Fruit fly (Drosophila melanogaster) whole organism, larva: ENCODE results near the gene hiro.
A peak's percentile ranks its signal among the peaks of the same experiment; 100 is the strongest.

Experiments
- noc ChIP-seq: fragments of 200-800 bp; sonication (Bioruptor generic); optimal IDR thresholded peaks from 3 replicates; lab custom pipeline; 2019; ENCODE audit warnings: missing biosample characterization, mild to moderate bottlenecking, missing genetic modification characterization, moderate library complexity

Gene hiro

DNA sequence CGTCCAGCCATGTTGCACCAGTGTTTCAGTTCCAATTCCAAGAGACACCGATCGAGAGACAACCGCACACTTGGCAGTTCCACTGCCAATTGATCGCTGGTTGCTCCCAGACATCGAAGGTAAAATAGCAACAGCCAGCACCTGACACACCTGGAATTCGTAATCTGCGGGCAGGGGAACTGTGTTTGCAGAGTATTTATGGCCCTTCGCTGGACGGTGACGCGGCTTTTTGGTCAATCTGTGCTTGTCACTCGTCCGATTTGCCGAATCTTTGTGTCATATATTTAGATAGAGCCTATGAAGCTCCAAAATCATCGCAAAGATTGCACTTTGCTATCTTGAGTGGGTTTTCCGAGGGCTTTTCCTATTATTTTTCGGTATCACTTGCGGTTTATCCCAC is at the start of gene hiro:
hiro (minus strand) TSS at position 101 of the 400 bp plus-strand sequence.
- peak; percentile 21 for TF ChIP-seq noc (tag; lab: Kevin White, UChicago)

DNA sequence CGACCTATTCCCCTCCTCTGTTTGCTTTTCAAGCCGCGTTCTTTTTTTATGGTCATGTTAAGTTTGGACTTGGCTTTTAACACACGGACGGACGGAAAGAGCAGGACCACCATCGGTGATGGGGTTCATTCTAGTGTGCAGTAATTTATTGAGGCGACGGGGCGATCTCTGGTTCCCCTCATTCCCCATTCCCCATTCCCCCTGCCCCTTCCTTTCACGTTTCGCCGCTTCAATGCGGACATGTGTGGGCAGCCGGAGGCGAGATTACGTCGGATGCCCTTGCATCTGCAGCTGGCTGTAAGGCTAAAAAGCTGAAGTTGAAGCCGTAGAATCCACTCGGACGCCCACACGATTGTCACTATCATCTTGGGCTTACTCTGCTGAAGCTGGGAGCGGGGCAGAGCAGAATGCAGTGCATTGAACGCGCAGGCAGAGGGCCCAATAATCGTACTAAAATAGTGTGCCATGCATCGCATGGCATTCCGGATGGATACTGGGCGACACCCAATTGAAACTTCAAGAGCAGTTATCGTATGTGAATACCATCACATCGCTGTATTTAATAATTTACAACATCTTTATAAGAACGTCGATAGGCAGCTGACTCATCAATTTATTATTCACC is 48.9 kb upstream of the hiro start:
- no peak for TF ChIP-seq noc (tag; lab: Kevin White, UChicago)

DNA sequence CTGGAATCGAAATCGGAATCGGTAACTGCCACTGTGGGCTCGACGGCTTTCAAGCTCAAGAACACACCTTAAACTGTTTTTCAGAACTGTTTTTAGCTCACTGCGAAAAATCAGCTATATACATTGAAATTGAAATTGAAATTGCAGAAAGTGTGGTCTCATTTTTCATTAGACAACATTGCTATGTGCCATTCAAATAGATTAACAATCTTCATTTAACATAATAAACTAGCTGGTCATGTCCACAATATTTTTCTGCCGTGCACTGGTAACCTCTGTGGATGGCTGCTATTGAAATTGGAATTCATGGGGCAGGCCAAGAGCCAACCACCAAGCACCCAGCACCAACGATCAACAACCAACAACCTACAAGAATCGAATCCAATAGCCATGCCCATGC is 48.2 kb upstream of the hiro start:
- no peak for TF ChIP-seq noc (tag; lab: Kevin White, UChicago)

DNA sequence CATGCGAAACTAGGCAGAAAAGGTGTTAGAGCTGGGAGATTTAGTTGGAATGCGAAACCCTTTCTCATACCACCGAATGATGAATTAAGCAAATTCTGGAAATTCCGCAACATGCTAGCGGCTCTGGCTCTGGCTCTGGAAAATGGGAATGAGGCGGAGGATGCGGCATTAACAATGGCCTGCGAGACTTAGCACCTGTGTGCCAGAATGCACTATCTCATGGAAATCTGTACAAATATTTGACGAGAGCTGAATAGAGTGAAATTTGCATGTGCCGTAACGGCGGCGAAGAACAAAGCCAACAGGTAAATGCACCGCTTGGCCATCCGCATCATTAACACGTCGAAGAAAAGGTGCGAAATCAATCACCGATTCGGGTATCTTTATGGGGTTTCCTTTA is 47.6 kb upstream of the hiro start:
- no peak for TF ChIP-seq noc (tag; lab: Kevin White, UChicago)

DNA sequence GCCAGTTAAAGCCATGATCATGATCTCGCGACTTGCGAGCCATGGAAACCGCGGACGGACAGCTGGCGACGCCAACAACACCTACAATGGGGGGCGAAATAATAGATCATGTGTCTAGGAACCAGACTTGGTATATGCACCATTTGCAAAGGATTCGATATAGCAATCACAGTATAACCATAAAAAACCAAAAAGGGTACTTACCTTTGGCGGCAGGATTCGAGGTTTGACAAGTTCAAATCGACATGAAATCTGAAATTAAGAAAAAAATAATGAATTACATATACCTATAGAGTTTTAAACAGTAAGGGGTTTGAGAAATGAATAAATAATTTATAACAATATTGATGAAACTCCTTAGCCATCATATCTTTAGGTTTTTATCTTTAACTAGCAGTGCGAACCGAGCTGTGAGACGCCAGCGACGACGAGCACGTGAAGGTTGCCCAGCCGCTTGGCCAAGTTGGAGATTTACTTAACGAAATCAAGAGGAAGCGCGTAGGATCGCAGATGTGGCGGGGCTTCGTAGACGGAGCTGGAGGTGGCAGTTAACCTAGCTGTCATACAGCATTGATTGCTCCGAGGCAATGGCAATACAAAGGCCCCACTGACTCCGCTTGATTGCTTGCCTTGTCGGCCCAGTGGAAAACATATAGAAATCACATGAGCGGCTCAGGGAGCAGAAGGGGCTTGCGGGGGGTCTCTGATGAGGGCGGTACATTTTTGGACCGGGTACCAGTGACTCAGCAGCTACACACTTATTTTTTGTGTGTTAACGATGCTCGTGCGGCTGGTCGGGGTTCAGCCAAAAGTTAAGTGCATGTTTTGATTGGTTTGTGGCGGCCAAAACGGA is 46.3 kb upstream of the hiro start:
- TF ChIP-seq noc (tag; lab: Kevin White, UChicago) = no peak

DNA sequence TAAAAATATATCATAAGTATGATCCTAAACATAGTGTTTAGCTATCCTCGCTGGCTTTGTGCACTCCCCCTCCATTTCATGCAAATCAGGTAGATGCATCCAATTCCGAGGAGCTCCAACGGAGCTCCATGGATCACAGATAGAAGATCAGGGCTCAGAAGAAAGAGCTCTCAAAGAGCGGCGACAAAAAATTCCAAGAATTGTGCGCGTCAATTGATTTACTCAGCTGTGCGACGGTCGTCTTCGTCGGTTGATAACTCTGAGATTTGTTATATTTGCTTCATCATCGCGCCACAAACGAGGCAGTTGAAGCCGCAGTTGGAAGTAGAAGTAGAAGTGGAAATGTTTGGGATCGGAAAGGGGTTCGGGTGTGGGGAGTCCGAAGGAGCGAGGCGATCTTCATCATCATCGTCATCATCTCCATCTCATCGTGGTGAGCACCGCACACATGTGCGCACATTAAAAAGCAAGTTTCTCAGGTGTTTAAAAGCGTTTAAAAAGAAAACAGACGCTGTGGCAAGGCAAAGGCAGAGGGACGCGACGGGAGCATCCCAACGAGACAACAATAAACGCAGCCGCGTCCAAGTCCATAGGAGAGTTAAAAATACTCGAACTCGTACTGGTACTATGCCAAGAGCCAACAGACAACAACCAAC is 45.5 kb upstream of the hiro start:
- no peak for TF ChIP-seq noc (tag; lab: Kevin White, UChicago)

DNA sequence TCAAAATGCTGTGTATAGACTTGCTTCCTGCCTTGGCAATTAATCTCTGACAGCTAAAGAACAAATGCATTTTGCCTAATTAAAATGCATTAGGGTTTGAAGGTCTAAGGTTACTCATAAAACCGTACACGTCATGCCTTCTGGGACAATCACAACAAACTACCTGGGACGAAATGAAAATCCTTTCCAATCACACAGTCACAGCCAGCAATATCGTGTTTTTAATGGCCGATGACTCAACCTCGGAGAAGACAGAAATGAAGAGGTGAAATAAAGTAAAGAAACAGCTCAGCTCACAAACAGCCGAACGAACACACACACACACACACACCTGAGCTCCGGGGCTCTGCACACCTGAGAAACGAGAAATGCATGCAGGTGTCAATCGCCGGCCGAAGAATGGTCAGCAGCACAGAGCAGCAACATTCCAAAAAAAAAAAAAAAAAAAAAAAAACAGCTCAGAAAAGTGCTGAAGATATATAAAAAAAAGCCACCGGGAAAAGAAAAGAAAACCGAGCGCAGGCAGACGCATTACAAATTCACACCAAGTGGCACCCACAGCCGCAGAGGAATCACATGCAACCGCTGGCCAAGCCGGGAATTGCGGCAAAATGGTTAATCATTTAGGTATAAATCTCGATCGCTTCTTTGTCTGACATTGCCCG is 44.7 kb upstream of the hiro start:
- no peak for TF ChIP-seq noc (tag; lab: Kevin White, UChicago)

DNA sequence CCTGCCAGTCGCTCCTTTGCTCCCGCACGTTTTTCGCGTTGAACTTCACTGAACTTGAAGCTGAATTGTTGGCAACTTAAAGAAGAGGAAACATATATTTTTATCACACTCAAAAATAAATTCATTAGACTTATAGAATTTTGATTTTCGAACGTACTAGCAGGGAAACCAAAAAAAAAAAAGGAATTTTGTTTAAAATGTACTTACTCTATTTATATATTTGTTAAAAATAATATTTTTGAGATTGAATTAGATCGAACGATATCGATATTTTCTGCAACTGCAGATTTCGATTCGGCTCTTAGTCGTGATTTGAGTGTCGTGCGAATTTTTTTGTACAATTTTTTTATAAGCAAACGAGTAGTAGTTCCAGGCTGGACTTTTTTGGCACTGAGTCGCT is 43.7 kb upstream of the hiro start:
- no peak for TF ChIP-seq noc (tag; lab: Kevin White, UChicago)

DNA sequence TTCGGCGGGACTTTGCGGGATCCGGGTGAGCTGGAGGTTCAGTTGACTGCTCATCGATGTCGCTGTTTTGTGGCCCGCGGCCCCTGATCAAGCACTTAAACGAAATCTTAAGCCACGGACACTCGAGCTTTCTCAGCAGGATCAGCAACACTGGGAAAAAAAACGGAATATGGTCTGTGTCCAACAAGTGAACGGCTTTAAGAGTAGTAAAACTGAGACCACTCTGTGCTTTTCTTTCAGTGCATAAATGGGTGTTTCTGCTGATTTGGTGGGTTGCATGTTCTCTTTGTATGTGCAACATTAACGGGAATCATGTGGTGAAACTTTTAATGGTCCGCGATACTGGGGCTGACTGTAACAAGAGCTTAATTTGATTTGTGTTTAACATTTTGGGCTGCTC is 41.6 kb upstream of the hiro start:
- no peak for TF ChIP-seq noc (tag; lab: Kevin White, UChicago)

DNA sequence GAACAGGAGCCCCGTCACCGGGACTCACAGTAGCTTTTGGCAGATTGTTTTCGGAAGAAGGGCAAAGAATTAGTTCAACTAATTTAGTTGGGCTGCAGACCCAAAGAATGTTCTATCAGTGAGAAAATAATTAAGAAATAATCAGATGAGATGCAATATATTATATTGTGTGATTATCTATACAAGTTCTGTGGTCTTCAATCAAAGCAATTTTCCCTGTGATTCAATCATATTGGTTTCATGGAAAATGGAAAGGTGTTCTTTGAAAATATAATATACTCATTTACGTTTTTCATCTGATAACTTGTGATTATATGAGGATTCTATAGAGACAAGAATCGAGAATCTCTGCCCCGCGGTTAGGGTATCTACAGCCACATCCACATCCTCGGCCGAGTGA is 40.8 kb upstream of the hiro start:
- no peak for TF ChIP-seq noc (tag; lab: Kevin White, UChicago)

DNA sequence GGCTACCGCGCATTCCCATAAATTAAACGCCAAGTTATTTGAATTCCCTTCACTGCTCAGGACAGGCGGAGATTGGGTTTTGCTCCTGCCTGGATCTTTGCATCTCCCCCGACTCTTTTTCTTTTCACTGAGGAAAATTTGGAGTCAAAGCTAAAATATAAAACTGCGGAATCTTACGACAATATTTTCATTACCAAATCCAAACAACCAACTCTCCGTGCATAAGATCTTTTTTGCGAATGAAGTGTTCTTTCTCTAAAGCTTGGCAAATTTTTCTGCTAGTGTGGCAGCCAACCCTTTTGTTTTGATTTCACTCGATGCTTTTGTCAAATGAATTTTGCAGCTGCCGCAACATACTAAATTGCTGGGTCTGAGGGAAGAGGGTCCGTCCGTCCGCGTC is 40.1 kb upstream of the hiro start:
- no peak for TF ChIP-seq noc (tag; lab: Kevin White, UChicago)

DNA sequence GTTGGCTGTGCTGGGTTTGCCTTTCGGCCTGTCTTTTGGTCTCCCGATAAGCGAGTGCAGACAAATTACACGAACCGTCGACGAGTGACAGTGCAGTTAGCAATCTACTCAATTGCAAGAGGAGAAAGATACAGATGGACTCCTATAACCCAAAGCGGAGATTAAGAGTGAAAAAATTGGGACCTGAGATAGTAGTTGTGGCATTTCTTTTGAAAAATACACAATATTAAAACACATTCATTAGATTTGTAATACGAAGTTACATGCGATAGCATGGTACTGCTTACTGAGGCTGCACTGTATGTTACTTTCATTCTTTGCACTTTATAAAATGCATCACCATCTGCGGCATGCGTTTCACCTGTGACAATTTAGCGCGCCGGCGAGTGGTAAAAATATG is 39.4 kb upstream of the hiro start:
- no peak for TF ChIP-seq noc (tag; lab: Kevin White, UChicago)

DNA sequence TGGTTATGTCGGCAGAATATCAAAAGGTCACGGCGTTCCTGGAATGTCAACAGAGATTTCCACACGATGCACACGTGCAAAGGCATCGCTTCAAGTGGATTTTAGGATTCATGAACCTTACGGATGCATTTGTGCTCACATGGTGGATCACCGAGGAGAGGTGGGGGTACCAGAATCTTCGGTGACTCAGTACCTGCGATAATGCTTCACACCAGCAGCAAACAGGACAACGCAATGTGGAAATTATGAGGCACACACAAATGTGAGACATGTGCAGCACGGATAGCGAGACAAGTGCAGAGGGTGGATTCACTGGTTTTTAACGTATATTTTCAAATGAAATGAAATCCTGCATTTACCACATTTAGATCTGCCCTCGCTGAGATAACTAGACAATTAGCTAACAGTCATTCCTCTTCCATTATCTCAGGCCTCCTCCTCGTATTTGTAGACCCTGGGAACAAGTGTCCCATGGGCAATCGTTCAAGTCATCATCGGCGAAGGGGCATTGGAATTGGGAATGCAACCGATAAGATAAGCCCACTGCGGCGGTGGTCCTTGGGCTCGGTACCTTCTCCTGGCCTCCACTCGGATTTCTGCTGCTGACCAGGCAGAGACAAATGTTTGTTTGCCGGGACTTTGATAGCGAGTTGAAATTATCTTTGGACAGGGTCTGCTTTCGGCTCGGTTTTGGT is 38.9 kb upstream of the hiro start:
- no peak for TF ChIP-seq noc (tag; lab: Kevin White, UChicago)

DNA sequence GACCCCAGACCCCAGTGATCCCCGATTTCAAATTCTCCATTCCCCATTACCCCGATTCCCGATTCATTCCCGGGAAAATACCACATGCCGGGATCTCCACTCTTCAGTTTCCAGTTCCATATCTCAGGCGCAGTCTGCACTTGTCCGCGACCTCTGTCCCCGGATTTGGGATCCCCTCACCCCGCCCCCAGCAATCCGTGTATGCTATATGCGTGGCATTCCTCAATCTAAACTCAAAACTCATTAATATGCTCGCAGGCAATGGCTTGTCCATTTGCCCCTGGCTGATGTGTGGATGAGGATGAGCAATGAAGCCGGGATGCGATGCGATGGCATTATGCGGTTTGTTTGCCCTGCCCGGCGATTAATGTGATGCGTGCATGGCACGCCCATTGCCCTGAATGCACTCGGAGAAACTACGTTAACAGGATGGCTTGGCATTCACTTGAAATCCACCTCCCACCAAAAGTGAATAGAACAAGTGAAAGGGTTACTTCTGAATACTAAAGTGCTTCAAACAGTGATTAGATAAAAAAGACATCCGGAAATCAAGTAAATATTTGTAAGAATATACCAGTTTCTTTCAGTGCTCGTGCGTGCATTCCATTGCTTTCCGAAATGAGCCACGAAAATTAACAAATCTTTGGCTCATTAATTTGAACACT is 37.9 kb upstream of the hiro start:
- TF ChIP-seq noc (tag; lab: Kevin White, UChicago) = no peak
